Worm (Caenorhabditis elegans) whole organism, mixed stage, embryonic: ENCODE data around the gene hlh-4.

Source experiments
- ceh-83 ChIP-seq: fragments of 200-800 bp; sonication (Bioruptor generic); optimal IDR thresholded peaks from 2 replicates; lab custom pipeline; 2018; ENCODE audit warnings: mild to moderate bottlenecking, missing genetic modification characterization, missing compliant biosample characterization
- mep-1 ChIP-seq: fragments of 150-350 bp; optimal IDR thresholded peaks from 2 replicates; lab custom pipeline; 2017; ENCODE audit warnings: missing biosample characterization, missing genetic modification reagents, missing genetic modification characterization, inconsistent platforms
- nhr-12 ChIP-seq: fragments of 150-350 bp; optimal IDR thresholded peaks from 2 replicates; lab custom pipeline; 2014; ENCODE audit warnings: missing biosample characterization, missing genetic modification characterization
- nhr-237 ChIP-seq: fragments of 150-350 bp; optimal IDR thresholded peaks from 2 replicates; lab custom pipeline; 2014; ENCODE audit warnings: missing biosample characterization, missing genetic modification characterization
- pha-4 ChIP-seq: fragments of 150-350 bp; optimal IDR thresholded peaks from 2 replicates; lab custom pipeline; 2018; ENCODE audit warnings: missing biosample characterization, missing genetic modification reagents, missing genetic modification characterization
- sptf-1 ChIP-seq: sonication (generic microtip); optimal IDR thresholded peaks from 2 replicates; lab custom pipeline; 2017; ENCODE audit warnings: mild to moderate bottlenecking, missing genetic modification characterization, moderate library complexity, missing compliant biosample characterization
- ztf-11 ChIP-seq: fragments of 150-350 bp; optimal IDR thresholded peaks from 2 replicates; lab custom pipeline; 2014; ENCODE audit warnings: missing biosample characterization, missing genetic modification characterization

DNA sequence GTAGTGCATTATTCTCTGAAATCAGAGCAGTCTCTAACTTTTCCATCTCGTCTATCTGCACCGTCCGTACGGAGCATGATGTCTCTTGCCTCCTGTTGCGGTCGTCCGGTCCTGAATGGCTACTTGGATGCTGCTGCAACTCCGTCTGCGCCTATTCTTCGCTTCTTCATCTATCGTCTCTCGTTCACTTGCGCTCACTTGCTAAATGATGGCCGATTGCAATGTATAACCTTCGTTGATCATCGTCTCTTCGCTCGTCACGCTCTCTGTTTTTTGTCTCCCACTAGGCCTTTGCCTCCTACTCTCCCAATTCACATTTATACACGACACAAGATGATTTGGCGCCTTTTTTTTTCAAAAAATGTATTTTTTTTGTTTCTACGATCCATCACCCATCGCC, 41.5 kb downstream of the hlh-4 start:
- TF ChIP-seq mep-1 (tag; lab: Kevin White, UChicago) (no peak), pha-4 (no peak), ztf-11 (tag; lab: Kevin White, UChicago) (no peak), ceh-83 (GFP tag; lab: Kevin White, UChicago) (no peak), nhr-237 (tag; lab: Kevin White, UChicago) (no peak), nhr-12 (tag; lab: Kevin White, UChicago) (no peak), sptf-1 (tag; lab: Kevin White, UChicago) (no peak)
